Fruit fly (Drosophila melanogaster): ENCODE measurements around the gene CG11779.
A peak's percentile ranks its signal among the peaks of the same experiment; 100 is the strongest.

CG11779 gene

DNA sequence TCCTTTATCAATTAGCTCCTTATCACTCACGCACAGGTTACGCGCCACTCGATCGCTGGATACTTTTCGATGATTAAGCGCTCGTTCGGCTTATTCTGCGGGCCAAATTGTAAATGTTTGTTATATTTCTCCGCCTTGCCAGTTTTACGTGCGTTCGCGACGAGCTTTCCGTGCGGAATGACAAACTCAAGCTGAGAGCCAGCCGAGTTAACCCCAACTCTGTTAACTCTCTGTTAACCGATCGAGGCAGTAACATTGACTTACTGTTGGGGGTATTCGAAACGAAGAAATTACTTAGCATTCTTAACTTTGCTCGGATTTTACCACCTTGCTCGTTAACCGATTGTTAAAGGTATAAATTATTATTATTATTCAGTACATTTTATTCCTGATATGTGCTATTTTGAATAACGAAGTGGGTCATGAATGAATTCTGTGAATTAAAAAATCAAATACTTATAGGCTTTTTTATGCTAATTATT lies 6.1 kb downstream of the CG11779 start, which contains the start of gene CG5835 (continued):
- TF ChIP-seq HLH54F (GFP tag; optimal IDR thresholded peaks at IDR 0.05) = no peak
- TF ChIP-seq CG6654 (GFP tag; optimal IDR thresholded peaks at IDR 0.05) = no peak
- TF ChIP-seq CG11456 (GFP tag; IDR thresholded peaks at IDR 0.05) = no peak
- peak; percentile 53; the same call in 1 of the 2 replicates for TF ChIP-seq Bgb (GFP tag; IDR thresholded peaks at IDR 0.05; ENCODE audit: partially characterized antibody)
- no peak for TF ChIP-seq ttk (GFP tag; IDR thresholded peaks at IDR 0.05)
- peak; percentile 11 for TF ChIP-seq CG13894 (tag; optimal IDR thresholded peaks at IDR 0.05)
- peak; percentile 12 for TF ChIP-seq B-H2 (GFP tag; optimal IDR thresholded peaks at IDR 0.05)
- no peak for TF ChIP-seq lbe (GFP tag; optimal IDR thresholded peaks at IDR 0.05)
- peak; percentile 1 for TF ChIP-seq CG14710 (tag; optimal IDR thresholded peaks at IDR 0.05)
- peak; percentile 26 for TF ChIP-seq gem (tag; optimal IDR thresholded peaks at IDR 0.05)
- TF ChIP-seq CG12299 (tag; optimal IDR thresholded peaks at IDR 0.05) = peak; percentile 28
- 0 out of 2 replicates have a peak, but pooled peaks have one; percentile 15 for TF ChIP-seq Rx (GFP tag; IDR thresholded peaks at IDR 0.05)
- TF ChIP-seq CG43689 (GFP tag; IDR thresholded peaks at IDR 0.05) = peak; percentile 13; the same call in 1 of the 2 replicates
- TF ChIP-seq BtbVII (GFP tag; optimal IDR thresholded peaks at IDR 0.05) = peak; percentile 38
- TF ChIP-seq Hr78 (GFP tag; optimal IDR thresholded peaks at IDR 0.05) = peak in 1 of 2 experiments; percentile 41
- TF ChIP-seq grn (GFP tag; optimal IDR thresholded peaks at IDR 0.05) = peak; percentile 15
- TF ChIP-seq CG17359 (tag; optimal IDR thresholded peaks at IDR 0.05) = peak; percentile 27
- no peak for TF ChIP-seq CoRest (tag; optimal IDR thresholded peaks at IDR 0.05)
- 0 out of 2 replicates have a peak, but pooled peaks have one; percentile 19 for TF ChIP-seq gsb (GFP tag; IDR thresholded peaks at IDR 0.05)
- peak; percentile 11 to 29 for TF ChIP-seq bsh (GFP tag; optimal IDR thresholded peaks at IDR 0.05)
- peak; percentile 8 for TF ChIP-seq her (GFP tag; optimal IDR thresholded peaks at IDR 0.05)
- TF ChIP-seq CG11504 (tag; optimal IDR thresholded peaks at IDR 0.05) = peak; percentile 12
- no peak for TF ChIP-seq CG16815 (GFP tag; optimal IDR thresholded peaks at IDR 0.05)
- TF ChIP-seq wek (GFP tag; optimal IDR thresholded peaks at IDR 0.05) = peak; percentile 96
- TF ChIP-seq sd (tag; optimal IDR thresholded peaks at IDR 0.05) = peak; percentile 53
- TF ChIP-seq Scr (GFP tag; IDR thresholded peaks at IDR 0.05; ENCODE audit: partially characterized antibody) = 0 out of 2 replicates have a peak, but pooled peaks have one; percentile 12
- no peak for TF ChIP-seq Xrp1 (GFP tag; IDR thresholded peaks at IDR 0.05)
- peak; percentile 16 for TF ChIP-seq ash1 (GFP tag; optimal IDR thresholded peaks at IDR 0.05)
- TF ChIP-seq CG5180 (GFP tag; optimal IDR thresholded peaks at IDR 0.05) = peak; percentile 25
- TF ChIP-seq Opbp (GFP tag; IDR thresholded peaks at IDR 0.05; ENCODE audit: partially characterized antibody) = 0 out of 3 replicates have a peak, but pooled peaks have one; percentile 38
- peak; percentile 91 for TF ChIP-seq exex (tag; optimal IDR thresholded peaks at IDR 0.05)
- TF ChIP-seq CG12659 (GFP tag; optimal IDR thresholded peaks at IDR 0.05) = peak; percentile 54
- peak; percentile 50 for TF ChIP-seq CG8359 (GFP tag; optimal IDR thresholded peaks at IDR 0.05; ENCODE audit: borderline replicate concordance)
- TF ChIP-seq CG17385 (GFP tag; optimal IDR thresholded peaks at IDR 0.05) = peak; percentile 15
- TF ChIP-seq pzg (GFP tag; optimal IDR thresholded peaks at IDR 0.05) = peak; percentile 11
- no peak for TF ChIP-seq ems (GFP tag; optimal IDR thresholded peaks at IDR 0.05)
- TF ChIP-seq CG11085 (GFP tag; IDR thresholded peaks at IDR 0.05) = 0 out of 2 replicates have a peak, but pooled peaks have one; percentile 23
- TF ChIP-seq CG14014 (GFP tag; IDR thresholded peaks at IDR 0.05) = 0 out of 2 replicates have a peak, but pooled peaks have one; percentile 13
- no peak for TF ChIP-seq CG15601 (tag; optimal IDR thresholded peaks at IDR 0.05)
- peak; percentile 31; the same call in 2 of the 3 replicates for TF ChIP-seq Dbx (GFP tag; IDR thresholded peaks at IDR 0.05)
- peak in 1 of 2 experiments; percentile 19 for TF ChIP-seq Pdp1 (GFP tag; optimal IDR thresholded peaks at IDR 0.05)
- TF ChIP-seq CG10321 (GFP tag; IDR thresholded peaks at IDR 0.05) = no peak
- peak; percentile 39 for TF ChIP-seq Sox102F (GFP tag; optimal IDR thresholded peaks at IDR 0.05)
- peak; percentile 11 for TF ChIP-seq CG4424 (GFP tag; optimal IDR thresholded peaks at IDR 0.05)

All from whole organism, embryonic.